Worm (Caenorhabditis elegans): ENCODE measurements around the gene ZK180.8.

ZK180.8 gene

ce11 chrIV:4551562-4551961 is 40.0 kb upstream of the ZK180.8 start:
- TF ChIP-seq hlh-26 (GFP tag; conservative IDR thresholded peaks at IDR 0.05) (no peak), ztf-25 (GFP tag; IDR thresholded peaks at IDR 0.05) (no peak), cebp-1 (GFP tag; IDR thresholded peaks at IDR 0.05) (no peak), cebp-1 (tag; optimal IDR thresholded peaks at IDR 0.05) (peak; percentile 67), madf-3 (GFP tag; IDR thresholded peaks at IDR 0.05) (no peak)

ce11 chrIV:4548253-4548652 is 36.7 kb upstream of the ZK180.8 start, which contains the start of gene ZK185.1:
TSS of gene ZK185.1 (plus strand) at chrIV:4548553.
- TF ChIP-seq ztf-6 (GFP tag; IDR thresholded peaks at IDR 0.05) = no peak
- TF ChIP-seq zfh-2 (GFP tag; conservative IDR thresholded peaks at IDR 0.05) = 0 out of 2 replicates have a peak, but pooled peaks have one; percentile 12

- TF ChIP-seq unc-130 (GFP tag; optimal IDR thresholded peaks at IDR 0.05) (no peak), sptf-2 (GFP tag; optimal IDR thresholded peaks at IDR 0.05) (no peak), Y67H2A.10 (GFP tag; conservative IDR thresholded peaks at IDR 0.05) (no peak), K12H6.12 (tag; optimal IDR thresholded peaks at IDR 0.05) (no peak), nfya-2 (GFP tag; IDR thresholded peaks at IDR 0.05) (no peak), lin-35 (GFP tag; optimal IDR thresholded peaks at IDR 0.05) (no peak), fkh-3 (tag; optimal IDR thresholded peaks at IDR 0.05) (no peak), B0336.3 (GFP tag; IDR thresholded peaks at IDR 0.05) (no peak), hlh-26 (GFP tag; conservative IDR thresholded peaks at IDR 0.05) (no peak), Y95B8A.8 (GFP tag; IDR thresholded peaks at IDR 0.05) (no peak), gei-17 (GFP tag; optimal IDR thresholded peaks at IDR 0.05) (no peak), pbrm-1 (GFP tag; IDR thresholded peaks at IDR 0.05) (no peak), F57A8.1 (GFP tag; optimal IDR thresholded peaks at IDR 0.05) (no peak), madf-3 (GFP tag; IDR thresholded peaks at IDR 0.05) (no peak), him-1 (tag; optimal IDR thresholded peaks at IDR 0.05) (no peak)
These were observed 34.3 kb upstream of the ZK180.8 start, which contains the start of gene ZK185.5 for ce11 chrIV:4545818-4546217. TSS of gene ZK185.5 (minus strand) at chrIV:4545918.

- TF ChIP-seq tlf-1 (GFP tag; optimal IDR thresholded peaks at IDR 0.05) (no peak), ekl-4 (GFP tag; IDR thresholded peaks at IDR 0.05) (no peak), D2030.7 (GFP tag; IDR thresholded peaks at IDR 0.05) (no peak), somi-1 (GFP tag; optimal IDR thresholded peaks at IDR 0.05) (no peak), F10E7.11 (tag; optimal IDR thresholded peaks at IDR 0.05) (no peak), let-607 (tag; optimal IDR thresholded peaks at IDR 0.05) (peak; percentile 80 to 86), snpc-1.3 (tag; optimal IDR thresholded peaks at IDR 0.05; ENCODE audit: insufficient read depth) (no peak), K12H6.12 (tag; optimal IDR thresholded peaks at IDR 0.05) (no peak), nhr-80 (tag; optimal IDR thresholded peaks at IDR 0.05) (peak; percentile 88), ztf-26 (tag; optimal IDR thresholded peaks at IDR 0.05) (no peak), dox-1 (GFP tag; IDR thresholded peaks at IDR 0.05) (0 out of 2 replicates have a peak, but pooled peaks have one; percentile 28), ets-4 (GFP tag; optimal IDR thresholded peaks at IDR 0.05) (no peak)
These were observed 32.7 kb upstream of the ZK180.8 start for ce11 chrIV:4544215-4544614.

- no peak for TF ChIP-seq madf-8 (GFP tag; conservative IDR thresholded peaks at IDR 0.05)
- TF ChIP-seq unc-62 (GFP tag; optimal IDR thresholded peaks at IDR 0.05) = no peak
- TF ChIP-seq lsy-27 (tag; optimal IDR thresholded peaks at IDR 0.05; ENCODE audit: borderline replicate concordance, insufficient read depth) = no peak
- no peak for TF ChIP-seq die-1 (tag; optimal IDR thresholded peaks at IDR 0.05)
- TF ChIP-seq repo-1 (tag; optimal IDR thresholded peaks at IDR 0.05) = no peak
- no peak for TF ChIP-seq B0035.1 (tag; optimal IDR thresholded peaks at IDR 0.05)
- no peak for TF ChIP-seq rpc-1 (optimal IDR thresholded peaks at IDR 0.05)
- TF ChIP-seq rpc-1 (tag; optimal IDR thresholded peaks at IDR 0.05) = no peak
- TF ChIP-seq bed-1 (GFP tag; IDR thresholded peaks at IDR 0.05) = no peak
- no peak for TF ChIP-seq akir-1 (GFP tag; optimal IDR thresholded peaks at IDR 0.05)
- no peak for TF ChIP-seq T07F8.4 (tag; optimal IDR thresholded peaks at IDR 0.05)
- TF ChIP-seq F52B5.7 (tag; optimal IDR thresholded peaks at IDR 0.05) = no peak
- no peak for TF ChIP-seq nfya-1 (tag; optimal IDR thresholded peaks at IDR 0.05; ENCODE audit: borderline replicate concordance, insufficient read depth)
These were observed 31.4 kb upstream of the ZK180.8 start for ce11 chrIV:4542972-4543371.

Measured in whole organism, young adult.